Worm (Caenorhabditis elegans): ENCODE measurements around the gene mec-14.

DNA sequence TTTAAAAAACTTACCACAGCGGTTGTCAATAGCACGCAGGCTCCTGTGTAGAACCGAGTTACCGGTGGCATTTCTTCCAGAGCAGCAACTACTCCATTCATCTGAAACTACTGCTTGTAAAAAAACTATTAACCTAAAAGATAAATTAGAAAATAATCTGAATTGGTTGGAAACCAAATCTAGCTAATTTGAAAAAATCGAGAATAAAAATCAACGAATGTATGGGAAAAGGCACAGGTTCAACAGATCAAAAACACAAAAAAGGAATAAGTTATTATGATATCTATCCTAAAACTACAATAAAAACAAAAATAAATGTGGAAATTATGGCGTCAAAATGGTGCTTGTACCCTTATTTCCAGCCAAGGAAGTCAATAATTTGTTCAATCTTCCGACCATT is 30.2 kb upstream of the mec-14 start, which contains the start of gene der-2:
- no peak for TF ChIP-seq pha-4 (tag; optimal IDR thresholded peaks at IDR 0.05)
- no peak for TF ChIP-seq ceh-9 (tag; optimal IDR thresholded peaks at IDR 0.05)
- TF ChIP-seq ceh-82 (tag; optimal IDR thresholded peaks at IDR 0.05): no peak
- TF ChIP-seq nhr-43 (tag; optimal IDR thresholded peaks at IDR 0.05; ENCODE audit: poor library complexity, severe bottlenecking): no peak
- no peak for TF ChIP-seq snpc-4 (tag; optimal IDR thresholded peaks at IDR 0.05)
- TF ChIP-seq ztf-11 (tag; optimal IDR thresholded peaks at IDR 0.05): no peak
- no peak for TF ChIP-seq nhr-237 (tag; optimal IDR thresholded peaks at IDR 0.05)
- no peak for TF ChIP-seq unc-39 (tag; optimal IDR thresholded peaks at IDR 0.05)
- no peak for TF ChIP-seq pqm-1 (tag; optimal IDR thresholded peaks at IDR 0.05)
- TF ChIP-seq R02D3.7 (tag; optimal IDR thresholded peaks at IDR 0.05): no peak
- no peak for TF ChIP-seq elt-3 (tag; optimal IDR thresholded peaks at IDR 0.05)
- TF ChIP-seq skn-1 (tag; optimal IDR thresholded peaks at IDR 0.05): no peak
- TF ChIP-seq nfya-1 (tag; optimal IDR thresholded peaks at IDR 0.05; ENCODE audit: insufficient read depth): no peak
